Worm (Caenorhabditis elegans): ENCODE data around the gene C47E12.9.

The C47E12.9 gene

DNA sequence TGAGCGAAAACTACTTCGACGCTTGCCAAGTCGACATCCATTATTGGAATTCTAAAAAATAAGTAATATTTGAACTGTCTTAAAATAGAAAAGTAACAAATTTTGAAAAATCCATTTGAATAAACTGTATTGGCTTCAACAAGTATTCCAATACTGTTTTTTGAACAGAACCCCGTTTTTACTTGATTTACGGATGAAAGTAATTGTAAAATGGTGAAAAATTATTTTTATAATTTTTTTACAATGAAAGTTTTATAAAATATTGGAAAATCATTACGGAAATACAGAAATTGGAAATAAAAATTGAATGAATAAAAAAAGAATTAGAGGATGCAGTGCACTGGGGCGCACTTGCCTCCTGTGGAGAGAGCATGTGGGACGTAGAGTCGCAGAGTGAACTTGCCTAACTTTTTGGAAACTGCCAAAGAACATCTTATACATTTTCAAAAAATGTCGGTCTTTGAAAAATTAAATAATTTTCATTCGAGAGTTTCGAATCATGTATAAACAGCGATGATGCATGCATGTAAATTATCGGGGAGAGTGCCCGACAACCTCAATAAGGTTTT lies 7.8 kb downstream of the C47E12.9 start, which contains the start of gene rrp-1:
Gene rrp-1, minus strand, starts transcription at position 51 of the 569 bp plus-strand sequence.
- peak; percentile 4 for TF ChIP-seq lin-15B (tag; optimal IDR thresholded peaks at IDR 0.05)
- TF ChIP-seq nfya-1 (tag; optimal IDR thresholded peaks at IDR 0.05; ENCODE audit: insufficient read depth): peak; percentile 6
- no peak for TF ChIP-seq elt-1 (tag; optimal IDR thresholded peaks at IDR 0.05)

DNA sequence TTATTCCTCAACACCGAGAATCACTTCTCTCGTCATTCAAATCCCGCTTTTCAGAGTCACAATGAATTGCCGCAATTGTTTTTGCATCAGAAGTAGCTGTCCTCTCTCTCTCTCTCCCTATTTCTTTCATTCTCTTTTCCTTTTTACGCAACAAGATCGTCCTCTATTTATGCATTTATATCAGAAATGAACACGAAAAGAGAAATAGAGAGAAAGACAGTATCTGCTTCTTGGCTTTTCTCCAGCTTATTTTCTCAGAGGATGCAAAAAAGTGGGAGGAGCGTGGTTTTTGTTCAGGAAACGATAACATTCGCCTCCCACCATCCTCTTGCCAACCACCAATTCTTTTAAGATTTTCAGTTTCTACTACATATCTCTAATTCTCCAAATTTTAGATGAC lies 8.4 kb downstream of the C47E12.9 start, which contains the start of gene mam-2:
Gene mam-2, plus strand, starts transcription at position 301 of the 400 bp plus-strand sequence.
- TF ChIP-seq hmg-11 (tag; optimal IDR thresholded peaks at IDR 0.05) (no peak), ztf-11 (tag; optimal IDR thresholded peaks at IDR 0.05) (no peak)

DNA sequence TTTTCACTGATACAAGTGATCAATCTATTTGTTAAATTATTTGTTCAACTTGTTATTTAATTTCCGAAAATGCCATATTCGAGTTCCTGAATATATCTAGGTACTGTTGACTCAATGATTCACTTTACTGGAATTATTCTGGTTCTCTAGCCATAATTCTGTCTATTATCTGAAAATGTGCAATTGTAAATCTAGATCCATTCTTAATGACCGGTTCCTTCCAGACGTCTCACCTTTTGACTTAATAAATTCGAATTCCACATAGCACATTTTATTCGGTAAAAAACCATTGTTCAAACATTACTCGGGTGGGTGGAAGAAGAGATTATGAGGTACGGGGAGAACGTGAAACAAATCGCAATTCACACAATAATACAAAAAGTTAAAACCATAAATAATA lies 14.9 kb downstream of the C47E12.9 start:
- no peak for TF ChIP-seq snpc-4 (tag; optimal IDR thresholded peaks at IDR 0.05)
- no peak for TF ChIP-seq ZK546.5 (tag; optimal IDR thresholded peaks at IDR 0.05)
- TF ChIP-seq elt-2 (tag; optimal IDR thresholded peaks at IDR 0.05): peak; percentile 2
- TF ChIP-seq lsy-12 (tag; optimal IDR thresholded peaks at IDR 0.05): peak; percentile 12
- TF ChIP-seq zag-1 (tag; optimal IDR thresholded peaks at IDR 0.05): no peak
- no peak for TF ChIP-seq eor-1 (tag; optimal IDR thresholded peaks at IDR 0.05)
- no peak for TF ChIP-seq fos-1 (tag; optimal IDR thresholded peaks at IDR 0.05)
- no peak for TF ChIP-seq ceh-16 (tag; optimal IDR thresholded peaks at IDR 0.05)

DNA sequence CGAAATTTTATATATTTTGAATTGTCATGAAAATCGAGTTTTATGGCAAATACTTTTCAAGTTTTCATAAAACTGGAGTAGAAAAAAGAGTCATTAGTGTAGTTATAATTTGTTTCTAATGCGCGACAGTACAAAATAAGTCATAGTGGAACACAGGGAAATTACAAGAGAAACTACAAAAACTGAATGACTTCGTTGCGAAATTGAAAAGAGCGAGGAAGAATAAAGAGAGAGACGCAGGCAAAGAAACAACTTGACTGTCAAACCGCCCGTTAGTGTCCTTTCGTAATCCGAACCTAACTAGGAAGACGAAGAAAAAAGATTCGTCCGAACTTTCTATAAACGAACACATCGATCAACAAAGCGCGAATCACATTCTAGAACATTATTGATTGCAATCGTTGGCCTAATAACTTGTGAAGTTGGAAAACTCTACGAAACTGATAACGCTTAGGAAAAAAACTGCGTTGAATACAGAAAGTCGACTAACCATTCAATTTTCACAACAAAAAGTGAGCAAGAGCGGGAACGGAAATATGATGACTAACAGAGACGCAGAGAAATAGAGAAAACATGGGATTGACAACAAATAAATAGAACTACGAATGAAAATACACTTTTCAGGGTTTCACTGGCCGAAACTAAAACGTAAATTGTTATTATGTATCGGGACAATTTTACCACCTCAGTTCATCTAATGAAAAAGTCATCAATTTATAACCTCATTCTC lies 19.1 kb downstream of the C47E12.9 start:
- TF ChIP-seq hmg-11 (tag; optimal IDR thresholded peaks at IDR 0.05) (peak; percentile 20), ama-1 (optimal IDR thresholded peaks at IDR 0.05) (peak; percentile 61), fkh-10 (GFP tag; optimal IDR thresholded peaks at IDR 0.05) (no peak), pha-4 (tag; optimal IDR thresholded peaks at IDR 0.05) (peak; percentile 67), elt-2 (tag; optimal IDR thresholded peaks at IDR 0.05) (peak; percentile 31), nhr-43 (tag; optimal IDR thresholded peaks at IDR 0.05; ENCODE audit: poor library complexity, severe bottlenecking) (no peak), skn-1 (tag; optimal IDR thresholded peaks at IDR 0.05) (peak; percentile 79), egl-27 (tag; optimal IDR thresholded peaks at IDR 0.05) (no peak), egl-5 (tag; optimal IDR thresholded peaks at IDR 0.05) (no peak)

DNA sequence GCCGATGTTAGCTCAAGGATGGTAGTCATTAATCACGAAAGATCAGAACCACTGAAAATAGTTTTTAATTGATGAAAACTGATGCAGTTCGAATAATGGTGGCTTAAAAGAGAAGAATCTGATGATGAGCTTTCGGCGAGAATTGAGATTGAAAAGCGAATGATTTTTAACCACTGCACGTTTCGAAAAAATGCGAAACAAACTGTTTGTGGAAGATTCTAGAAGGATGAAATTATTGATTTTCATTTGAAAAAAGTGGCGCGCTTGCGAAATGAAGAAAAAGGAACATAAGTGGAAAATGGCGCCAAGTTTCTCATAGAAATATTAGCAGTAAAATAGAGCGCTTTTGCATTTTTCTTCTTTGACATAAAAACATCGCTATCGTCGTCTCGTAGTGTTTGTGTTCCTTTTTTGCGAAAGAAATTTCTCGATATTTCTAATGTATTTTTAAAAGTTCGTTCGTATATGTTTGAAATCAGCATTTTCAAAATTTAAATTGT lies 20.5 kb downstream of the C47E12.9 start, which contains the start of gene uba-1:
Gene uba-1, minus strand, starts transcription at position 51 of the 500 bp plus-strand sequence.
- TF ChIP-seq ceh-16 (tag; optimal IDR thresholded peaks at IDR 0.05): no peak
- TF ChIP-seq tbx-2 (tag; optimal IDR thresholded peaks at IDR 0.05): peak; percentile 6
- peak; percentile 81 for TF ChIP-seq ama-1 (optimal IDR thresholded peaks at IDR 0.05)
- TF ChIP-seq lin-15B (tag; optimal IDR thresholded peaks at IDR 0.05): peak; percentile 29
- no peak for TF ChIP-seq nhr-28 (tag; optimal IDR thresholded peaks at IDR 0.05)
- TF ChIP-seq nhr-23 (tag; optimal IDR thresholded peaks at IDR 0.05): peak; percentile 62
- TF ChIP-seq ceh-28 (tag; optimal IDR thresholded peaks at IDR 0.05): peak; percentile 37
- TF ChIP-seq fkh-2 (tag; optimal IDR thresholded peaks at IDR 0.05): no peak
- TF ChIP-seq ztf-4 (tag; optimal IDR thresholded peaks at IDR 0.05): peak; percentile 49
- peak; percentile 68 for TF ChIP-seq nhr-43 (tag; optimal IDR thresholded peaks at IDR 0.05; ENCODE audit: poor library complexity, severe bottlenecking)
- peak; percentile 4 for TF ChIP-seq lin-39 (tag; optimal IDR thresholded peaks at IDR 0.05)
- no peak for TF ChIP-seq nhr-237 (tag; optimal IDR thresholded peaks at IDR 0.05)
- peak; percentile 7 for TF ChIP-seq nfya-1 (tag; optimal IDR thresholded peaks at IDR 0.05; ENCODE audit: insufficient read depth)
- peak; percentile 46 for TF ChIP-seq elt-2 (tag; optimal IDR thresholded peaks at IDR 0.05)
- TF ChIP-seq nhr-25 (tag; optimal IDR thresholded peaks at IDR 0.05): peak; percentile 37
- TF ChIP-seq lsy-12 (tag; optimal IDR thresholded peaks at IDR 0.05): peak; percentile 46
- no peak for TF ChIP-seq unc-62 (GFP tag; optimal IDR thresholded peaks at IDR 0.05)
- TF ChIP-seq elt-1 (tag; optimal IDR thresholded peaks at IDR 0.05): no peak
- peak; percentile 26 for TF ChIP-seq pha-4 (tag; optimal IDR thresholded peaks at IDR 0.05)
